Worm (Caenorhabditis elegans) whole organism, early embryonic: ENCODE measurements around the gene sdz-19.

Experiments used
- B0310.2 ChIP-seq: sonication (generic microtip); optimal IDR thresholded peaks from 2 replicates; lab custom pipeline; 2016; ENCODE audit warnings: mild to moderate bottlenecking, missing genetic modification characterization, missing compliant biosample characterization
- F13C5.2 ChIP-seq: sonication (generic microtip); optimal IDR thresholded peaks from 2 replicates; lab custom pipeline; 2017; ENCODE audit warnings: mild to moderate bottlenecking, missing genetic modification characterization, inconsistent platforms, missing compliant biosample characterization
- aly-1 ChIP-seq: sonication (generic microtip); optimal IDR thresholded peaks from 2 replicates; lab custom pipeline; 2016; ENCODE audit warnings: missing genetic modification characterization, missing compliant biosample characterization
- ama-1 ChIP-seq: fragments of 150-350 bp; optimal IDR thresholded peaks from 2 replicates; lab custom pipeline; 2014
- ceh-13 ChIP-seq: fragments of 200-800 bp; sonication (Bioruptor generic); optimal IDR thresholded peaks from 2 replicates; lab custom pipeline; 2018; ENCODE audit warnings: mild to moderate bottlenecking, missing genetic modification characterization, missing compliant biosample characterization
- ceh-36 ChIP-seq: sonication (generic microtip); optimal IDR thresholded peaks from 2 replicates; lab custom pipeline; 2016; ENCODE audit warnings: missing genetic modification characterization, inconsistent platforms, missing compliant biosample characterization
- ets-7 ChIP-seq: sonication (generic microtip); optimal IDR thresholded peaks from 2 replicates; lab custom pipeline; 2016; ENCODE audit warnings: missing genotype, missing genetic modification characterization, missing compliant biosample characterization
- flt-1 ChIP-seq: fragments of 200-800 bp; sonication (Bioruptor generic); IDR thresholded peaks from 2 replicates; pipeline ENCODE4 v1.3.6; 2022; ENCODE audit warnings: missing genetic modification characterization, missing compliant biosample characterization
- hmbx-1 ChIP-seq: sonication (generic microtip); optimal IDR thresholded peaks from 2 replicates; lab custom pipeline; 2016; ENCODE audit warnings: mild to moderate bottlenecking, missing genetic modification characterization, missing compliant biosample characterization
- hmg-4 ChIP-seq: fragments of 200-800 bp; sonication (Bioruptor generic); optimal IDR thresholded peaks from 2 replicates; lab custom pipeline; 2018; ENCODE audit warnings: mild to moderate bottlenecking, missing genetic modification characterization, missing compliant biosample characterization
- hnd-1 ChIP-seq: sonication (generic microtip); optimal IDR thresholded peaks from 2 replicates; lab custom pipeline; 2016; ENCODE audit warnings: missing genetic modification characterization, missing compliant biosample characterization
- pes-1 ChIP-seq: fragments of 200-800 bp; sonication (Bioruptor generic); IDR thresholded peaks from 2 replicates; pipeline ENCODE4 v1.3.6; 2022; ENCODE audit warnings: missing genetic modification reagents, missing genetic modification characterization, missing compliant biosample characterization
- scrt-1 ChIP-seq: fragments of 200-800 bp; sonication (Bioruptor generic); IDR thresholded peaks from 2 replicates; pipeline ENCODE4 v1.3.6; 2022; ENCODE audit warnings: missing genetic modification characterization, missing compliant biosample characterization
- sea-1 ChIP-seq: fragments of 200-800 bp; sonication (Bioruptor generic); conservative IDR thresholded peaks from 2 replicates; pipeline ENCODE4 v1.3.6; 2022; ENCODE audit warnings: missing genetic modification characterization, missing compliant biosample characterization
- tbx-11 ChIP-seq: fragments of 200-800 bp; sonication (Bioruptor generic); IDR thresholded peaks from 2 replicates; pipeline ENCODE4 v1.3.6; 2022; ENCODE audit warnings: missing genetic modification characterization, missing compliant biosample characterization
- tbx-37 ChIP-seq: fragments of 200-800 bp; sonication (Bioruptor generic); conservative IDR thresholded peaks from 2 replicates; pipeline ENCODE4 v1.3.6; 2022; ENCODE audit warnings: missing genetic modification reagents, missing genetic modification characterization, missing compliant biosample characterization
- tra-4 ChIP-seq: sonication (generic microtip); optimal IDR thresholded peaks from 2 replicates; lab custom pipeline; 2017; ENCODE audit warnings: missing genetic modification characterization, missing compliant biosample characterization

sdz-19 gene

ce11 chrX:12477341-12477740 lies 25.8 kb downstream of the sdz-19 start, which contains the start of gene F45E6.1:
Gene F45E6.1 (minus strand): TSS chrX:12477441.
- TF ChIP-seq flt-1 (GFP tag; lab: Robert Waterston, UW) (no peak), ama-1 (no peak), F13C5.2 (tag; lab: Kevin White, UChicago) (no peak), hnd-1 (tag; lab: Kevin White, UChicago) (no peak), sea-1 (no peak), ets-7 (tag; lab: Kevin White, UChicago) (no peak), scrt-1 (GFP tag; lab: Robert Waterston, UW) (no peak), ceh-36 (tag; lab: Kevin White, UChicago) (no peak), pes-1 (GFP tag; lab: Robert Waterston, UW) (no peak)

ce11 chrX:12476412-12476811 lies 26.7 kb downstream of the sdz-19 start:
- no peak for TF ChIP-seq aly-1

- no peak for TF ChIP-seq hnd-1 (tag; lab: Kevin White, UChicago)
- TF ChIP-seq ama-1: no peak
Observed at ce11 chrX:12472232-12472631, 30.9 kb downstream of the sdz-19 start.

ce11 chrX:12469846-12470245 lies 33.3 kb downstream of the sdz-19 start:
- TF ChIP-seq ceh-36 (tag; lab: Kevin White, UChicago): no peak
- no peak for TF ChIP-seq flt-1 (GFP tag; lab: Robert Waterston, UW)
- no peak for TF ChIP-seq hmbx-1 (tag; lab: Kevin White, UChicago)
- TF ChIP-seq B0310.2: no peak
- TF ChIP-seq ceh-13 (GFP tag; lab: Kevin White, UChicago): no peak
- no peak for TF ChIP-seq aly-1
- no peak for TF ChIP-seq F13C5.2 (tag; lab: Kevin White, UChicago)
- no peak for TF ChIP-seq ama-1
- TF ChIP-seq hnd-1 (tag; lab: Kevin White, UChicago): no peak
- no peak for TF ChIP-seq hmg-4 (GFP tag; lab: Kevin White, UChicago)
- no peak for TF ChIP-seq scrt-1 (GFP tag; lab: Robert Waterston, UW)
- TF ChIP-seq sea-1: no peak
- TF ChIP-seq tbx-37 (GFP tag; lab: Robert Waterston, UW): no peak
- no peak for TF ChIP-seq pes-1 (GFP tag; lab: Robert Waterston, UW)
- TF ChIP-seq tra-4: no peak

- no peak for TF ChIP-seq hmg-4 (GFP tag; lab: Kevin White, UChicago)
- TF ChIP-seq hnd-1 (tag; lab: Kevin White, UChicago): no peak
- TF ChIP-seq B0310.2: no peak
- no peak for TF ChIP-seq tbx-37 (GFP tag; lab: Robert Waterston, UW)
- no peak for TF ChIP-seq F13C5.2 (tag; lab: Kevin White, UChicago)
- no peak for TF ChIP-seq flt-1 (GFP tag; lab: Robert Waterston, UW)
- no peak for TF ChIP-seq hmbx-1 (tag; lab: Kevin White, UChicago)
- TF ChIP-seq ceh-13 (GFP tag; lab: Kevin White, UChicago): no peak
- TF ChIP-seq aly-1: no peak
- no peak for TF ChIP-seq ama-1
- TF ChIP-seq tbx-11 (GFP tag; lab: Robert Waterston, UW): no peak
- TF ChIP-seq pes-1 (GFP tag; lab: Robert Waterston, UW): no peak
- TF ChIP-seq tra-4: no peak
- no peak for TF ChIP-seq sea-1
- TF ChIP-seq scrt-1 (GFP tag; lab: Robert Waterston, UW): no peak
- TF ChIP-seq ceh-36 (tag; lab: Kevin White, UChicago): no peak
- no peak for TF ChIP-seq ets-7 (tag; lab: Kevin White, UChicago)
Observed at ce11 chrX:12467660-12468111, 35.5 kb downstream of the sdz-19 start, which contains the start of gene myo-2. Gene myo-2 (plus strand): TSS chrX:12468061.

ce11 chrX:12466769-12467168 lies 36.4 kb downstream of the sdz-19 start, which contains the start of gene cdf-2:
Gene cdf-2 (minus strand): TSS chrX:12466917.
- TF ChIP-seq F13C5.2 (tag; lab: Kevin White, UChicago): no peak
- no peak for TF ChIP-seq tbx-37 (GFP tag; lab: Robert Waterston, UW)
- TF ChIP-seq hmbx-1 (tag; lab: Kevin White, UChicago): no peak
- no peak for TF ChIP-seq hnd-1 (tag; lab: Kevin White, UChicago)
- no peak for TF ChIP-seq tra-4
- TF ChIP-seq B0310.2: no peak
- TF ChIP-seq sea-1: no peak
- TF ChIP-seq hmg-4 (GFP tag; lab: Kevin White, UChicago): no peak

- TF ChIP-seq ceh-13 (GFP tag; lab: Kevin White, UChicago) (no peak), B0310.2 (no peak), pes-1 (GFP tag; lab: Robert Waterston, UW) (no peak), hmbx-1 (tag; lab: Kevin White, UChicago) (no peak), tbx-11 (GFP tag; lab: Robert Waterston, UW) (no peak), hmg-4 (GFP tag; lab: Kevin White, UChicago) (no peak), ceh-36 (tag; lab: Kevin White, UChicago) (no peak), tbx-37 (GFP tag; lab: Robert Waterston, UW) (no peak), aly-1 (no peak), sea-1 (no peak), ets-7 (tag; lab: Kevin White, UChicago) (no peak), F13C5.2 (tag; lab: Kevin White, UChicago) (no peak), flt-1 (GFP tag; lab: Robert Waterston, UW) (no peak), tra-4 (no peak), hnd-1 (tag; lab: Kevin White, UChicago) (no peak), ama-1 (no peak), scrt-1 (GFP tag; lab: Robert Waterston, UW) (no peak)
Observed at ce11 chrX:12463504-12463903, 39.6 kb downstream of the sdz-19 start, which contains the start of gene T18D3.5. Gene T18D3.5 (plus strand): TSS chrX:12463804.

- TF ChIP-seq ceh-13 (GFP tag; lab: Kevin White, UChicago): no peak
- TF ChIP-seq tbx-37 (GFP tag; lab: Robert Waterston, UW): no peak
- no peak for TF ChIP-seq hnd-1 (tag; lab: Kevin White, UChicago)
- TF ChIP-seq ceh-36 (tag; lab: Kevin White, UChicago): no peak
- TF ChIP-seq aly-1: no peak
- TF ChIP-seq sea-1: no peak
- no peak for TF ChIP-seq ama-1
- no peak for TF ChIP-seq pes-1 (GFP tag; lab: Robert Waterston, UW)
Observed at ce11 chrX:12461557-12461956, 41.6 kb downstream of the sdz-19 start, which contains the start of gene odr-7. Gene odr-7 (minus strand): TSS chrX:12461657.
